Fruit fly (Drosophila melanogaster) whole organism, embryonic: ENCODE data around the gene RtcB.

Experiments
- Aef1 ChIP-seq: fragments of 200-800 bp; sonication (Bioruptor generic); IDR thresholded peaks from 3 replicates; pipeline ENCODE4 v1.3.6; 2022; ENCODE audit warnings: missing biosample characterization, missing genetic modification characterization
- BEAF-32 ChIP-seq: fragments of 200-800 bp; sonication (Bioruptor generic); optimal IDR thresholded peaks from 3 replicates; lab custom pipeline; 2017; ENCODE audit warnings: missing biosample characterization, missing genetic modification characterization, mild to moderate bottlenecking, moderate library complexity, missing genetic modification reagents
- CG10147 ChIP-seq: fragments of 200-800 bp; sonication (Bioruptor generic); optimal IDR thresholded peaks from 2 replicates; lab custom pipeline; 2019; ENCODE audit warnings: missing biosample characterization, mild to moderate bottlenecking, missing genetic modification characterization, moderate library complexity
- CG10274 ChIP-seq: fragments of 200-800 bp; sonication (Bioruptor generic); optimal IDR thresholded peaks from 3 replicates; lab custom pipeline; 2017; ENCODE audit warnings: missing biosample characterization, mild to moderate bottlenecking, missing genetic modification characterization
- CG10959 ChIP-seq: fragments of 200-800 bp; sonication (Bioruptor generic); IDR thresholded peaks from 2 replicates; pipeline ENCODE4 v1.3.6; 2022; ENCODE audit warnings: missing biosample characterization, missing genetic modification characterization
- CG11456 ChIP-seq: fragments of 200-800 bp; sonication (Bioruptor generic); IDR thresholded peaks from 3 replicates; pipeline ENCODE4 v1.3.6; 2022; ENCODE audit warnings: missing biosample characterization, missing genetic modification characterization
- CG11504 ChIP-seq: fragments of 200-800 bp; sonication (Bioruptor generic); optimal IDR thresholded peaks from 3 replicates; lab custom pipeline; 2019; ENCODE audit warnings: missing biosample characterization, mild to moderate bottlenecking, missing genetic modification characterization, moderate library complexity
- CG12659 ChIP-seq: fragments of 200-800 bp; sonication (Bioruptor generic); optimal IDR thresholded peaks from 3 replicates; lab custom pipeline; 2017; ENCODE audit warnings: mild to moderate bottlenecking, missing biosample characterization, missing genetic modification reagents, missing genetic modification characterization
- CG13296 ChIP-seq: fragments of 200-800 bp; sonication (Bioruptor generic); optimal IDR thresholded peaks from 3 replicates; lab custom pipeline; 2018; ENCODE audit warnings: missing biosample characterization, mild to moderate bottlenecking, missing genetic modification characterization
- CG14860 ChIP-seq: fragments of 200-800 bp; sonication (Bioruptor generic); IDR thresholded peaks from 3 replicates; pipeline ENCODE4 v1.3.6; 2022; ENCODE audit warnings: missing biosample characterization, missing genetic modification characterization; ENCODE audit not compliant: partially characterized antibody
- CG15696 ChIP-seq: fragments of 200-800 bp; sonication (Bioruptor generic); optimal IDR thresholded peaks from 2 replicates; lab custom pipeline; 2019; ENCODE audit warnings: missing biosample characterization, mild to moderate bottlenecking, missing genetic modification characterization, moderate library complexity
- CG18476 ChIP-seq: fragments of 200-800 bp; sonication (Bioruptor generic); optimal IDR thresholded peaks from 2 replicates; lab custom pipeline; 2016; ENCODE audit warnings: missing biosample characterization, mild to moderate bottlenecking, missing genetic modification characterization
- CG18764 ChIP-seq: fragments of 200-800 bp; sonication (Bioruptor generic); optimal IDR thresholded peaks from 3 replicates; lab custom pipeline; 2016; ENCODE audit warnings: missing biosample characterization, missing genetic modification characterization
- CG4424 ChIP-seq: fragments of 200-800 bp; sonication (Bioruptor generic); optimal IDR thresholded peaks from 3 replicates; lab custom pipeline; 2016; ENCODE audit warnings: missing biosample characterization, missing genetic modification characterization
- CG6272 ChIP-seq: fragments of 200-800 bp; sonication (Bioruptor generic); IDR thresholded peaks from 2 replicates; pipeline ENCODE4 v1.3.6; 2022; ENCODE audit warnings: missing biosample characterization, missing genetic modification characterization
- CG6654 ChIP-seq: fragments of 200-800 bp; sonication (Bioruptor generic); optimal IDR thresholded peaks from 2 replicates; lab custom pipeline; 2017; ENCODE audit warnings: missing biosample characterization, mild to moderate bottlenecking, missing genetic modification characterization
- CG7372 ChIP-seq: fragments of 200-800 bp; sonication (Bioruptor generic); IDR thresholded peaks from 2 replicates; pipeline ENCODE4 v1.3.6; 2022; ENCODE audit warnings: missing biosample characterization, missing genetic modification characterization
- CG7556 ChIP-seq: fragments of 200-800 bp; sonication (Bioruptor generic); optimal IDR thresholded peaks from 2 replicates; lab custom pipeline; 2017; ENCODE audit warnings: missing biosample characterization, mild to moderate bottlenecking, missing genetic modification characterization
- CG9817 ChIP-seq: fragments of 200-800 bp; sonication (Bioruptor generic); optimal IDR thresholded peaks from 2 replicates; lab custom pipeline; 2018; ENCODE audit warnings: missing biosample characterization, mild to moderate bottlenecking, missing genetic modification characterization, moderate library complexity
- CkIIα-i1 ChIP-seq: fragments of 200-800 bp; sonication (Bioruptor generic); IDR thresholded peaks from 2 replicates; pipeline ENCODE4 v1.3.6; 2022; ENCODE audit warnings: missing biosample characterization, missing genetic modification characterization
- CrebB ChIP-seq: fragments of 200-800 bp; sonication (Bioruptor generic); optimal IDR thresholded peaks from 3 replicates; lab custom pipeline; 2018; ENCODE audit warnings: missing biosample characterization, mild to moderate bottlenecking, missing genetic modification characterization
- Fer2 ChIP-seq: fragments of 200-800 bp; sonication (Bioruptor generic); optimal IDR thresholded peaks from 2 replicates; lab custom pipeline; 2018; ENCODE audit warnings: missing biosample characterization, mild to moderate bottlenecking, missing genetic modification characterization, moderate library complexity
- H15 ChIP-seq: fragments of 200-800 bp; sonication (Bioruptor generic); IDR thresholded peaks from 3 replicates; pipeline ENCODE4 v1.3.6; 2022; ENCODE audit warnings: missing biosample characterization, missing genetic modification characterization
- HHEX ChIP-seq: fragments of 200-800 bp; sonication (Bioruptor generic); optimal IDR thresholded peaks from 3 replicates; lab custom pipeline; 2017; ENCODE audit warnings: missing biosample characterization, mild to moderate bottlenecking, missing genetic modification characterization, missing genetic modification reagents
- HmgZ ChIP-seq: fragments of 200-800 bp; sonication (Bioruptor generic); optimal IDR thresholded peaks from 2 replicates; lab custom pipeline; 2018; ENCODE audit warnings: missing biosample characterization, mild to moderate bottlenecking, missing genetic modification characterization
- Nf-YA ChIP-seq: fragments of 200-800 bp; sonication (Bioruptor generic); IDR thresholded peaks from 2 replicates; pipeline ENCODE4 v1.3.6; 2022; ENCODE audit warnings: missing biosample characterization, missing genetic modification characterization
- Oaz ChIP-seq: fragments of 200-800 bp; sonication (Bioruptor generic); IDR thresholded peaks from 2 replicates; pipeline ENCODE4 v1.3.6; 2022; ENCODE audit warnings: missing biosample characterization, missing genetic modification characterization
- Poxn ChIP-seq: fragments of 200-800 bp; sonication (Bioruptor generic); IDR thresholded peaks from 2 replicates; pipeline ENCODE4 v1.3.6; 2022; ENCODE audit warnings: missing biosample characterization, missing genetic modification characterization
- Rfx ChIP-seq: fragments of 200-800 bp; sonication (Bioruptor generic); IDR thresholded peaks from 2 replicates; pipeline ENCODE4 v1.3.6; 2022; ENCODE audit warnings: missing biosample characterization, missing genetic modification characterization
- Xrp1 ChIP-seq: fragments of 200-800 bp; sonication (Bioruptor generic); IDR thresholded peaks from 2 replicates; pipeline ENCODE4 v1.3.6; 2022; ENCODE audit warnings: missing biosample characterization, missing genetic modification characterization
- amos ChIP-seq: fragments of 200-800 bp; sonication (Bioruptor generic); IDR thresholded peaks from 2 replicates; pipeline ENCODE4 v1.3.6; 2022; ENCODE audit warnings: missing biosample characterization, missing genetic modification characterization; ENCODE audit not compliant: partially characterized antibody
- ara ChIP-seq: fragments of 200-800 bp; sonication (Bioruptor generic); IDR thresholded peaks from 2 replicates; pipeline ENCODE4 v1.3.6; 2022; ENCODE audit warnings: missing biosample characterization, missing genetic modification characterization
- corto ChIP-seq: fragments of 200-800 bp; sonication (Bioruptor generic); optimal IDR thresholded peaks from 2 replicates; lab custom pipeline; 2016; ENCODE audit warnings: missing biosample characterization, mild to moderate bottlenecking, missing genetic modification characterization, moderate library complexity
- crol ChIP-seq: fragments of 200-800 bp; sonication (Bioruptor generic); IDR thresholded peaks from 2 replicates; pipeline ENCODE4 v1.3.6; 2022; ENCODE audit warnings: missing biosample characterization, missing genetic modification characterization
- danr ChIP-seq: fragments of 200-800 bp; sonication (Bioruptor generic); IDR thresholded peaks from 2 replicates; pipeline ENCODE4 v1.3.6; 2022; ENCODE audit warnings: missing biosample characterization, missing genetic modification characterization
- ewg ChIP-seq: fragments of 200-800 bp; sonication (Bioruptor generic); optimal IDR thresholded peaks from 3 replicates; lab custom pipeline; 2017; ENCODE audit warnings: mild to moderate bottlenecking, missing biosample characterization, missing genetic modification reagents, missing genetic modification characterization
- gcm2 ChIP-seq: fragments of 200-800 bp; sonication (Bioruptor generic); optimal IDR thresholded peaks from 2 replicates; lab custom pipeline; 2016; ENCODE audit warnings: missing biosample characterization, missing genetic modification characterization
- h ChIP-seq: fragments of >200 bp; optimal IDR thresholded peaks from 2 replicates; lab custom pipeline; 2017
- jing ChIP-seq: fragments of 200-800 bp; sonication (Bioruptor generic); optimal IDR thresholded peaks from 2 replicates; lab custom pipeline; 2018; ENCODE audit warnings: missing biosample characterization, mild to moderate bottlenecking, missing genetic modification characterization
- maf-S ChIP-seq: fragments of 200-800 bp; sonication (Bioruptor generic); optimal IDR thresholded peaks from 2 replicates; lab custom pipeline; 2016; ENCODE audit warnings: missing biosample characterization, missing genetic modification characterization
- p53 ChIP-seq: fragments of 200-800 bp; sonication (Bioruptor generic); optimal IDR thresholded peaks from 2 replicates; lab custom pipeline; 2016; ENCODE audit warnings: missing biosample characterization, missing genetic modification characterization
- run ChIP-seq: fragments of 200-800 bp; sonication (Bioruptor generic); optimal IDR thresholded peaks from 3 replicates; lab custom pipeline; 2018; ENCODE audit warnings: missing biosample characterization, mild to moderate bottlenecking, missing genetic modification characterization
- sc ChIP-seq, 3 experiments: fragments of >200 bp in 2 of 3; fragments of 200-800 bp in 1 of 3; sonication (Bioruptor generic) in 1 of 3; optimal IDR thresholded peaks; 2 replicates in 2 of 3; 3 replicates in 1 of 3; lab custom pipeline; 2017; ENCODE audit warnings: mild to moderate bottlenecking in 1 of 3, missing biosample characterization in 1 of 3, missing genetic modification characterization in 1 of 3, missing genetic modification reagents in 1 of 3
- ssp ChIP-seq: fragments of 200-800 bp; sonication (Bioruptor generic); IDR thresholded peaks from 2 replicates; pipeline ENCODE4 v1.3.6; 2022; ENCODE audit warnings: missing biosample characterization, missing genetic modification characterization
- tgo ChIP-seq: fragments of 200-800 bp; sonication (Bioruptor generic); IDR thresholded peaks from 3 replicates; pipeline ENCODE4 v1.3.6; 2022; ENCODE audit warnings: missing biosample characterization, missing genetic modification characterization
- tin ChIP-seq: fragments of 200-800 bp; sonication (Bioruptor generic); optimal IDR thresholded peaks from 3 replicates; lab custom pipeline; 2016; ENCODE audit warnings: missing biosample characterization, missing genetic modification characterization
- toy ChIP-seq: fragments of 200-800 bp; sonication (Bioruptor generic); IDR thresholded peaks from 2 replicates; pipeline ENCODE4 v1.3.6; 2022; ENCODE audit warnings: missing biosample characterization, missing genetic modification characterization
- wek ChIP-seq: fragments of 200-800 bp; sonication (Bioruptor generic); optimal IDR thresholded peaks from 3 replicates; lab custom pipeline; 2018; ENCODE audit warnings: missing biosample characterization, mild to moderate bottlenecking, missing genetic modification characterization, moderate library complexity

The RtcB gene

dm6 chr2L:19415859-19416258, 14.6 kb upstream of the RtcB start (continued):
- TF ChIP-seq Rfx (GFP tag; lab: Robert Waterston, UW) (peak; percentile 40; the same call in 1 of the 2 replicates), CG9817 (tag; lab: Kevin White, UChicago) (peak; percentile 47), CG14860 (GFP tag; lab: Robert Waterston, UW) (no peak), CG15696 (tag; lab: Kevin White, UChicago) (no peak), CG6654 (GFP tag; lab: Kevin White, UChicago) (no peak), CG11504 (tag; lab: Kevin White, UChicago) (peak; percentile 10), ewg (GFP tag; lab: Kevin White, UChicago) (no peak), ssp (GFP tag; lab: Robert Waterston, UW) (no peak), corto (GFP tag; lab: Kevin White, UChicago) (no peak), HHEX (GFP tag; lab: Kevin White, UChicago) (no peak), Poxn (GFP tag; lab: Robert Waterston, UW) (no peak), CG7556 (no peak), CG10147 (GFP tag; lab: Kevin White, UChicago) (peak; percentile 15), CG10274 (GFP tag; lab: Kevin White, UChicago) (no peak), CG6272 (no peak), jing (GFP tag; lab: Kevin White, UChicago) (no peak), CG11456 (GFP tag; lab: Robert Waterston, UW) (0 out of 3 replicates have a peak, but pooled peaks have one; percentile 41), sc (optimal IDR thresholded peaks at IDR 0.05; lab: Kevin White, UChicago) (no peak), sc (GFP tag; optimal IDR thresholded peaks at IDR 0.05; lab: Kevin White, UChicago) (no peak), HmgZ (tag; lab: Kevin White, UChicago) (peak; percentile 14)

- TF ChIP-seq wek (GFP tag; lab: Kevin White, UChicago): peak; percentile 57
- TF ChIP-seq BEAF-32 (GFP tag; lab: Kevin White, UChicago): no peak
- peak; percentile 82 for TF ChIP-seq CG10959
- peak; percentile 84 for TF ChIP-seq gcm2
- TF ChIP-seq tin: peak; percentile 83
- no peak; the same call in 1 of the 2 replicates for TF ChIP-seq crol (GFP tag; lab: Robert Waterston, UW)
- TF ChIP-seq Aef1 (GFP tag; lab: Robert Waterston, UW): peak; percentile 76
- peak; percentile 81 for TF ChIP-seq CG18476
- TF ChIP-seq CG18764 (GFP tag; lab: Kevin White, UChicago): peak; percentile 78
- TF ChIP-seq CG12659 (GFP tag; lab: Kevin White, UChicago): peak; percentile 77
- peak; percentile 92 for TF ChIP-seq Xrp1 (GFP tag; lab: Robert Waterston, UW)
- TF ChIP-seq toy: 0 out of 2 replicates have a peak, but pooled peaks have one; percentile 13
- no peak for TF ChIP-seq CkIIα-i1 (GFP tag; lab: Robert Waterston, UW)
- TF ChIP-seq ara (GFP tag; lab: Robert Waterston, UW): peak; percentile 89
- peak; percentile 78 for TF ChIP-seq maf-S (GFP tag; lab: Kevin White, UChicago)
- peak; percentile 58 for TF ChIP-seq CrebB
- TF ChIP-seq amos (GFP tag; lab: Robert Waterston, UW): no peak
- peak; percentile 78 for TF ChIP-seq Oaz (GFP tag; lab: Robert Waterston, UW)
- TF ChIP-seq run (tag; lab: Kevin White, UChicago): peak; percentile 83
- TF ChIP-seq Nf-YA (GFP tag; lab: Robert Waterston, UW): peak; percentile 46
- peak; percentile 76 for TF ChIP-seq CG13296 (GFP tag; lab: Kevin White, UChicago)
- TF ChIP-seq CG9817 (tag; lab: Kevin White, UChicago): peak; percentile 78
- no peak for TF ChIP-seq h (lab: Kevin White, UChicago)
- TF ChIP-seq CG7372 (GFP tag; lab: Robert Waterston, UW): peak; percentile 69
- TF ChIP-seq Fer2 (tag; lab: Kevin White, UChicago): peak; percentile 42
- TF ChIP-seq tgo (GFP tag; lab: Robert Waterston, UW): peak; percentile 87
- peak; percentile 60 for TF ChIP-seq danr (GFP tag; lab: Robert Waterston, UW)
- peak; percentile 76 for TF ChIP-seq H15
- TF ChIP-seq CG4424 (GFP tag; lab: Kevin White, UChicago): peak; percentile 88
- TF ChIP-seq p53: peak; percentile 87
Observed at dm6 chr2L:19416602-19417497, 13.6 kb upstream of the RtcB start, which contains the start of gene Lectin-galC1. Gene Lectin-galC1 (plus strand): TSS chr2L:19417447.
